Fruit fly (Drosophila melanogaster) Kc167 (cell line): ENCODE measurements around the gene Uggt.

Source experiments
- h ChIP-seq: fragments of >200 bp; optimal IDR thresholded peaks from 3 replicates; lab custom pipeline; 2018; ENCODE audit warnings: missing external identifiers
- insv ChIP-seq: fragments of >200 bp; optimal IDR thresholded peaks from 3 replicates; lab custom pipeline; 2018; ENCODE audit warnings: missing external identifiers
- psq ChIP-seq: fragments of >200 bp; optimal IDR thresholded peaks from 2 replicates; lab custom pipeline; 2017; ENCODE audit warnings: missing external identifiers
- ttk ChIP-seq: sonication (Bioruptor generic); optimal IDR thresholded peaks from 2 replicates; lab custom pipeline; 2017; ENCODE audit warnings: missing external identifiers

dm6 chr3L:18837707-18838244 is 34.8 kb upstream of the Uggt start:
- TF ChIP-seq insv (lab: Kevin White, UChicago): no peak
- no peak for TF ChIP-seq h (lab: Kevin White, UChicago)
- TF ChIP-seq psq (lab: Kevin White, UChicago): no peak
- no peak for TF ChIP-seq ttk (lab: Kevin White, UChicago)
